Worm (Caenorhabditis elegans): ENCODE results near the gene srw-15.
"Not testable (repeated sequence)": the region's sequence is repeated elsewhere in the genome, so short reads cannot be mapped to it uniquely, and the experiment has no call there.

srw-15 gene

DNA sequence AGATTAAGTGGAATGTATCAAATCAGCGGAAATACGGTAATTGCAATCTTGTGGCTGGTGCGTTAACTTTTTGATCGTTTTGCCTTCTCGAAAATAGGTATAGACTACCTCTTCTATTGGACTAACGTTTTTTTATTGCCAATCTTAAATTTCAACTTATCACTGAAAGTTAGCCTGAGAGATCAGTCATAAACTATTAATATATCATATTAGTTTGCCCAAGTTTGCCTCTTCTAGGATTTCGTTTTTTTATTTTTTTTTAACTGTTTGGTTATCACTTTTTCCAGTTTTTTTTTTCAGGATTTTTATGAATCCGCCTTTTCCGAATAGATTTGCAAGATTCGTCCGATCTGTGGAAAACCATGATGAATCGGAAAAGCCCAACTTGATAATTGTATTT, 14.1 kb downstream of the srw-15 start, which contains the start of gene kin-30:
Gene kin-30, plus strand, starts transcription at position 301 of the 400 bp plus-strand sequence.
- TF ChIP-seq W03F9.2 (tag; optimal IDR thresholded peaks at IDR 0.05) (no peak), dao-5 (tag; optimal IDR thresholded peaks at IDR 0.05) (no peak), him-1 (tag; optimal IDR thresholded peaks at IDR 0.05) (no peak)

DNA sequence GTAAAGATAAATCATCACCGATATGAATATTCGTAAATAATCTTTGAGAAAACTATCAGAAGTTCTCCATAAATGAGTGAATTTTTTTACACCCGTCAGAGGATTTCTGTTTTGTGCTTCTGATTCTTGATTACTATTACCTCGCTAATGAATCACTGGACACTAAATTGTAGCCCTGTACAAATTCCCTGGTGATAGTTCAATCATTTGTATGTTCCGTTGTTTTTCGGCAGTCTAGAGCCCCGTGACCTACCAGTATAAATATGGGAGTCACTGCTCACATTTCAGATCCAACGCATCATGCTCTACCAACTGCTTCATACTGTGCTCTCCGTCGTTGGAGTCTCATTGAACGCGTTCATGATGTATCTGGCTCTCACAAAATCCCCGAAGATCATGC, 20.0 kb downstream of the srw-15 start, which contains the start of gene srd-28:
Gene srd-28, plus strand, starts transcription at position 301 of the 400 bp plus-strand sequence.
- TF ChIP-seq dao-5, W03F9.2, him-1 (tag; optimal IDR thresholded peaks at IDR 0.05): not testable (repeated sequence)

- TF ChIP-seq dao-5 (tag; optimal IDR thresholded peaks at IDR 0.05) (no peak), him-1 (tag; optimal IDR thresholded peaks at IDR 0.05) (no peak), W03F9.2 (tag; optimal IDR thresholded peaks at IDR 0.05) (no peak)
Measured at ce11 chrV:15252082-15252481, 21.7 kb downstream of the srw-15 start, which contains the start of gene srbc-76. srbc-76 (plus strand) TSS chrV:15252382.

DNA sequence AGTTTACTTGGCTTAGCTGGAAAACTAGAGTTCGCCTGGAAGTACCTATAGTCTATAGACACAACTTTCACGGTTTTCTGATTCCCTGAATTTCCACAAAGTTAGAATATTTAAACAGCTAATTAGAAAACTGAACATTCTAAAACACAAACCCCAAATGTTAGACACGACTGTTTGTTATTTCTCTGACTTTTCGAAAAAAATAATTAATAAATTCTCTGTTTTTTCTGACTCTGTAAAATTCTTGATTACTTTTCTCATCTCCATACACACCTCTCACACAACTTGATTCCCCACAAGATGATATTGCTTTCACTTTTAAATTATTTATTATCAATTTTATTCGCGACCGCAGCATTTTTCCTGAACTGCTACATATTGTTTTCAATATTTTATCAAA, 23.2 kb downstream of the srw-15 start, which contains the start of gene srbc-75:
Gene srbc-75, plus strand, starts transcription at position 301 of the 400 bp plus-strand sequence.
- no peak for TF ChIP-seq him-1 (tag; optimal IDR thresholded peaks at IDR 0.05)
- no peak for TF ChIP-seq dao-5 (tag; optimal IDR thresholded peaks at IDR 0.05)
- TF ChIP-seq W03F9.2 (tag; optimal IDR thresholded peaks at IDR 0.05) = no peak

DNA sequence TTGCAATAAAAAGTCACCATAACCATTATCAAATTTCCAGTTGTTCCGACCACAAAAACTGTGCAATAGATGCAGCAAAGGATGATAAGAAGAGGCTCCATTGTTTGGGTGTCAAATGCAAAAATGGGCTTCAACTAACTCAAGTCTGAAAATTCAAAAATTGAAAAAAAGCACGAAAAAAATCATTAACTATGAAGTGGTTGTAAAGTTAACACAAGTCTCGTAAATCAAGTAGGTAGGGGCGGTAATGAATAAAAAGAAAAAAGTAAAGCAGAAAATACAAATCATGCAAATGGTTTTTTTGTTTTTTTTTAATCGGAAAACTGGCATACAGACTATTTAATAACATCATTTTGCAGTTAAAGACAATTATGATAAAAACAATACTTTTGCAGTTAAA, 26.3 kb downstream of the srw-15 start, which contains the start of gene srsx-39:
Gene srsx-39, minus strand, starts transcription at position 101 of the 400 bp plus-strand sequence.
- TF ChIP-seq him-1, dao-5, W03F9.2 (tag; optimal IDR thresholded peaks at IDR 0.05): not testable (repeated sequence)

DNA sequence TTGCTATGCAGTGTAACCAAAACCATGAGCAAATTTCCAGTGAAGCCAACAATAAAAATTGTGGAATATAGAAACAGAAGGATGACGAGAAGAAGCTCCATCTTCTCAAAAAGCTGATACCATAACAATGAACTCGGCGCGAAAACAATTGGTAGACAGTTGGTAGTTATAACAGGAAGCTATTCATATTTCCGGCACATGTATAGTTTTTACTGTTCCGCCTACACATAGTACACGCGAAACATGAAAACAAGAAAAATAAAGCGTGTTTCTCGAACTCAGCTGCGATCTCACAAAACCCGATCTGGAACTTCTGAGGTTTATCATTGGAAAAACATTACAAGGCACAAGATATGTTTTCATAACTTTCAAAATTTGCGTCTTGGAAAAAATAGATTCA, 28.7 kb downstream of the srw-15 start, which contains the start of gene srsx-37:
Gene srsx-37, minus strand, starts transcription at position 101 of the 400 bp plus-strand sequence.
- no peak for TF ChIP-seq dao-5 (tag; optimal IDR thresholded peaks at IDR 0.05)
- TF ChIP-seq W03F9.2 (tag; optimal IDR thresholded peaks at IDR 0.05) = no peak

- TF ChIP-seq W03F9.2 (tag; optimal IDR thresholded peaks at IDR 0.05) = no peak
- TF ChIP-seq him-1 (tag; optimal IDR thresholded peaks at IDR 0.05) = no peak
- TF ChIP-seq dao-5 (tag; optimal IDR thresholded peaks at IDR 0.05) = no peak
Measured at ce11 chrV:15259904-15260303, 29.6 kb downstream of the srw-15 start, which contains the start of gene M01B2.8. M01B2.8 (plus strand) TSS chrV:15260204.

ce11 chrV:15262336-15262735, 32.0 kb downstream of the srw-15 start, which contains the start of gene M01B2.10:
M01B2.10 (minus strand) TSS chrV:15262436.
- TF ChIP-seq dao-5, W03F9.2, him-1 (tag; optimal IDR thresholded peaks at IDR 0.05): not testable (repeated sequence)

DNA sequence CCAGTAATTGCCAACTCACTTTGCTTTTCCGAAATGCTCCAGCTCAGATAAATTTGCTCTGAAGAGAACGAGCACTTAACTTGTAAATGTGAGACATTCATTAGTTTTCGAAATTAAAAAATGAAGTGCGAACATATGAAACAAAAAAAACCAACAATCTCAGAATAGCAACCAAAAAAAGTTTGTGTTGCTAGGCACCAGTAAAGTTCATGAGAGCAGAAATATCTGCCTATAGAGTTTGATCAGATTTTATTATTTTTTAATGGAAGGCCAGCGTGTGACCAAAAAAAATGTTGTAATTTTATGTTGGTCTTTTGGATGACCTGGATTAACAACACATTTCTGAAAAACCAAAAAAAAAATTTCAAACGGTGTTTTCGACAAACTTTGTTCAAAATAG, 33.8 kb downstream of the srw-15 start, which contains the start of gene M01B2.12:
Gene M01B2.12, minus strand, starts transcription at position 101 of the 400 bp plus-strand sequence.
- TF ChIP-seq W03F9.2 (tag; optimal IDR thresholded peaks at IDR 0.05) (no peak), dao-5 (tag; optimal IDR thresholded peaks at IDR 0.05) (no peak), him-1 (tag; optimal IDR thresholded peaks at IDR 0.05) (no peak)

ce11 chrV:15265814-15266213, 35.5 kb downstream of the srw-15 start, which contains the start of gene M01B2.13:
M01B2.13 (minus strand) TSS chrV:15265914.
- TF ChIP-seq him-1 (tag; optimal IDR thresholded peaks at IDR 0.05) (no peak), dao-5 (tag; optimal IDR thresholded peaks at IDR 0.05) (no peak), W03F9.2 (tag; optimal IDR thresholded peaks at IDR 0.05) (no peak)

DNA sequence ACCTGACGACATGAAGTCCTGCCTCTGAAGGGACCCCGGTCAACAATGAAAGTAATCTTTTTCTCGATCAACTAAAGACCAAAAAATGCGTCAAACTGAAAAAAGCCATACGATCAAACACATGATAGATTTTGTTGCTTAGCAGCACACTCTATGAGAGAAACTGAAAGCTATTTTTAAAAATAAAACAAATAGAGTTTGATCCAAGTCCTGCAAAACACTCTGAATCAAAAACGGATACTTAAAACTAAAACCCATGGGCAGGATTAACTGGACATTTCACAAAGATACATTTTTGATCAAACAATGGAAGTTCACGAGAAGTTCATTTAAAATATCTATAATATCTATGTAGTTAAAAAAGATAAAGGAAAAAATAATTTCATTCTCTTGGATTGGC, 37.1 kb downstream of the srw-15 start, which contains the start of gene T10H4.13:
Gene T10H4.13, minus strand, starts transcription at position 101 of the 400 bp plus-strand sequence.
- TF ChIP-seq W03F9.2 (tag; optimal IDR thresholded peaks at IDR 0.05) (no peak), dao-5 (tag; optimal IDR thresholded peaks at IDR 0.05) (no peak), him-1 (tag; optimal IDR thresholded peaks at IDR 0.05) (no peak)

- TF ChIP-seq dao-5 (tag; optimal IDR thresholded peaks at IDR 0.05) (no peak), W03F9.2 (tag; optimal IDR thresholded peaks at IDR 0.05) (no peak), him-1 (tag; optimal IDR thresholded peaks at IDR 0.05) (no peak)
Measured at ce11 chrV:15268302-15268701, 38.0 kb downstream of the srw-15 start, which contains the start of gene srw-22. srw-22 (plus strand) TSS chrV:15268602.

DNA sequence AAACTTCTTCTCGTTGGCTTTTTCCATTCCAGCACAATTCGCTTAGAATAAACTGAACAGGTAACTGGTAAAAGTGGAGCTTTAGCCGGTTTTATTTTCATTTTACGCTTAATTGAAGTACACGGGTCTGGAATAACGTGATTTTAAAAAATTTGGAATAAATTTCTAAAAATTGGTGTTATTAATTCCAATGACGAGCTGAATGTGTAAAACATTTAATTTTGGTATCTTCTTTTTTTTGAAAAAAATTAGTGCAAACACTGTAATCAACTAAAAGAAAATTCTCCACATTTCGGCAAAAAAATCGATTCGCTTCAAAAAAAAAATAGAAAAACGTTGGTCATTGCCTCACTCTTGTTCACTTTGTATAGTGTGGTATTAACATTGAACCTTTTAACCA, 41.9 kb downstream of the srw-15 start, which contains the start of gene T10H4.4:
Gene T10H4.4, minus strand, starts transcription at position 101 of the 400 bp plus-strand sequence.
- TF ChIP-seq him-1 (tag; optimal IDR thresholded peaks at IDR 0.05) = no peak
- TF ChIP-seq W03F9.2 (tag; optimal IDR thresholded peaks at IDR 0.05) = no peak
- TF ChIP-seq dao-5 (tag; optimal IDR thresholded peaks at IDR 0.05) = no peak

DNA sequence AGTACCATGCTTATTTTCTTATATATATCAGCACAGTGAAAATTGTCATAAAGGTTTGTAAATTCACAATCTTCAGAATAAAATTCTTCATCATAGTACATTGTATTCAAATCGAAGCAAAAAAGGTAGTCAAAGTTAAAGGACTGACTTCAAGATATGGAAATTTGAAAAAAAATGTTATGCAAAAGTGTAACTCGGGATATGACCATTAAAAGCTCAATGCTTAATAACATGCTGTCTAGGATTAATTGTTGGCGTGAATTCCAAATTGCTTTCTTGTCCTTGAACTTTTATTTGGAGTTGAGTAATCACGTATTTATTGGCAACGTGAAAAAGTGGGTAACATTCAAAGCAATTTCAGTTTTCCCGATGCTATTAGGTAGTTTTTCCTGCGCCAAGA, 44.4 kb downstream of the srw-15 start, which contains the start of gene srw-16:
Gene srw-16, minus strand, starts transcription at position 101 of the 400 bp plus-strand sequence.
- TF ChIP-seq him-1 (tag; optimal IDR thresholded peaks at IDR 0.05) = no peak
- TF ChIP-seq dao-5 (tag; optimal IDR thresholded peaks at IDR 0.05) = no peak
- no peak for TF ChIP-seq W03F9.2 (tag; optimal IDR thresholded peaks at IDR 0.05)
